Fruit fly (Drosophila melanogaster) whole organism, embryonic: ENCODE data around the gene CG12998.

Source experiments
- Abd-B ChIP-seq: fragments of 200-800 bp; sonication (Bioruptor generic); optimal IDR thresholded peaks from 2 replicates; lab custom pipeline; 2018; ENCODE audit warnings: missing biosample characterization, mild to moderate bottlenecking, missing genetic modification characterization, moderate library complexity
- B-H1 ChIP-seq: fragments of 200-800 bp; sonication (Bioruptor generic); IDR thresholded peaks from 3 replicates; pipeline ENCODE4 v1.3.6; 2022; ENCODE audit warnings: missing biosample characterization, missing genetic modification characterization
- CG10979 ChIP-seq: fragments of 200-800 bp; sonication (Bioruptor generic); optimal IDR thresholded peaks from 2 replicates; lab custom pipeline; 2018; ENCODE audit warnings: missing biosample characterization, mild to moderate bottlenecking, missing genetic modification characterization, moderate library complexity
- CG12299 ChIP-seq: fragments of 200-800 bp; sonication (Bioruptor generic); optimal IDR thresholded peaks from 2 replicates; lab custom pipeline; 2018; ENCODE audit warnings: missing biosample characterization, mild to moderate bottlenecking, missing genetic modification characterization
- CG1233 ChIP-seq: fragments of 200-800 bp; sonication (Bioruptor generic); optimal IDR thresholded peaks from 4 replicates; lab custom pipeline; 2018; ENCODE audit warnings: missing biosample characterization, mild to moderate bottlenecking, missing genetic modification characterization
- CG12942 ChIP-seq: fragments of 200-800 bp; sonication (Bioruptor generic); optimal IDR thresholded peaks from 3 replicates; lab custom pipeline; 2016; ENCODE audit warnings: missing biosample characterization, missing genetic modification characterization
- CG14667 ChIP-seq: fragments of 200-800 bp; sonication (Bioruptor generic); IDR thresholded peaks from 2 replicates; pipeline ENCODE4 v1.3.6; 2022; ENCODE audit warnings: missing biosample characterization, missing genetic modification characterization
- CG17328 ChIP-seq: fragments of 200-800 bp; sonication (Bioruptor generic); IDR thresholded peaks from 2 replicates; pipeline ENCODE4 v1.3.6; 2022; ENCODE audit warnings: missing biosample characterization, missing genetic modification characterization
- CG17612 ChIP-seq: fragments of 200-800 bp; sonication (Bioruptor generic); IDR thresholded peaks from 2 replicates; pipeline ENCODE4 v1.3.6; 2022; ENCODE audit warnings: missing biosample characterization, missing genetic modification characterization
- CG17829 ChIP-seq: fragments of 200-800 bp; optimal IDR thresholded peaks from 2 replicates; lab custom pipeline; 2019; ENCODE audit warnings: missing biosample characterization, mild to moderate bottlenecking, missing genetic modification characterization, moderate library complexity
- CG17912 ChIP-seq: fragments of 200-800 bp; sonication (Bioruptor generic); optimal IDR thresholded peaks from 2 replicates; lab custom pipeline; 2018; ENCODE audit warnings: missing biosample characterization, mild to moderate bottlenecking, missing genetic modification characterization
- CG18619 ChIP-seq: fragments of 200-800 bp; sonication (Bioruptor generic); optimal IDR thresholded peaks from 3 replicates; lab custom pipeline; 2017; ENCODE audit warnings: missing biosample characterization, mild to moderate bottlenecking, missing genetic modification characterization
- CG3163 ChIP-seq: fragments of 200-800 bp; sonication (Bioruptor generic); optimal IDR thresholded peaks from 3 replicates; lab custom pipeline; 2016; ENCODE audit warnings: missing biosample characterization, missing genetic modification characterization
- CG4820 ChIP-seq: fragments of 200-800 bp; sonication (Bioruptor generic); optimal IDR thresholded peaks from 3 replicates; lab custom pipeline; 2016; ENCODE audit warnings: missing biosample characterization, missing genetic modification characterization
- CG4854 ChIP-seq: fragments of 200-800 bp; sonication (Bioruptor generic); optimal IDR thresholded peaks from 2 replicates; lab custom pipeline; 2016; ENCODE audit warnings: missing biosample characterization, missing genetic modification characterization, inconsistent platforms
- CG5245 ChIP-seq: fragments of 200-800 bp; sonication (Bioruptor generic); optimal IDR thresholded peaks from 3 replicates; lab custom pipeline; 2016; ENCODE audit warnings: missing biosample characterization, missing genetic modification characterization
- CG8924 ChIP-seq: fragments of 200-800 bp; optimal IDR thresholded peaks from 3 replicates; lab custom pipeline; 2019; ENCODE audit warnings: missing biosample characterization, mild to moderate bottlenecking, missing genetic modification characterization, moderate library complexity
- Dip2 ChIP-seq: fragments of 200-800 bp; sonication (Bioruptor generic); IDR thresholded peaks from 2 replicates; pipeline ENCODE4 v1.3.6; 2022; ENCODE audit warnings: missing biosample characterization, missing genetic modification characterization
- Doc2 ChIP-seq: fragments of 200-800 bp; sonication (Bioruptor generic); IDR thresholded peaks from 2 replicates; pipeline ENCODE4 v1.3.6; 2022; ENCODE audit warnings: missing biosample characterization, missing genetic modification characterization
- H2.0 ChIP-seq: fragments of 200-800 bp; sonication (Bioruptor generic); IDR thresholded peaks from 2 replicates; pipeline ENCODE4 v1.3.6; 2022; ENCODE audit warnings: missing biosample characterization, missing genetic modification characterization
- HHEX ChIP-seq: fragments of 200-800 bp; sonication (Bioruptor generic); optimal IDR thresholded peaks from 3 replicates; lab custom pipeline; 2017; ENCODE audit warnings: missing biosample characterization, mild to moderate bottlenecking, missing genetic modification characterization, missing genetic modification reagents
- NC2β ChIP-seq: fragments of 200-800 bp; sonication (Bioruptor generic); optimal IDR thresholded peaks from 2 replicates; lab custom pipeline; 2016; ENCODE audit warnings: missing biosample characterization, missing genetic modification characterization
- Rfx ChIP-seq: fragments of 200-800 bp; sonication (Bioruptor generic); IDR thresholded peaks from 2 replicates; pipeline ENCODE4 v1.3.6; 2022; ENCODE audit warnings: missing biosample characterization, missing genetic modification characterization
- Side ChIP-seq: fragments of 200-800 bp; sonication (Bioruptor generic); optimal IDR thresholded peaks from 2 replicates; lab custom pipeline; 2016; ENCODE audit warnings: missing biosample characterization, missing genetic modification characterization
- Xbp1 ChIP-seq: fragments of 200-800 bp; sonication (Bioruptor generic); optimal IDR thresholded peaks from 3 replicates; lab custom pipeline; 2016; ENCODE audit warnings: missing biosample characterization, mild to moderate bottlenecking, missing genetic modification characterization
- btn ChIP-seq: fragments of 200-800 bp; sonication (Bioruptor generic); optimal IDR thresholded peaks from 2 replicates; lab custom pipeline; 2016; ENCODE audit warnings: missing biosample characterization, missing genetic modification characterization
- eyg ChIP-seq: fragments of 200-800 bp; sonication (Bioruptor generic); optimal IDR thresholded peaks from 3 replicates; lab custom pipeline; 2016; ENCODE audit warnings: missing biosample characterization, missing genetic modification characterization
- gce ChIP-seq: fragments of 200-800 bp; sonication (Bioruptor generic); IDR thresholded peaks from 3 replicates; pipeline ENCODE4 v1.3.6; 2022; ENCODE audit warnings: missing biosample characterization, missing genetic modification characterization
- gsb ChIP-seq: fragments of 200-800 bp; sonication (Bioruptor generic); IDR thresholded peaks from 2 replicates; pipeline ENCODE4 v1.3.6; 2022; ENCODE audit warnings: missing biosample characterization, missing genetic modification characterization
- gt ChIP-seq: fragments of 200-800 bp; sonication (Bioruptor generic); IDR thresholded peaks from 2 replicates; pipeline ENCODE4 v1.3.6; 2022; ENCODE audit warnings: missing biosample characterization, missing genetic modification characterization
- lov ChIP-seq, 2 experiments: fragments of 200-800 bp in 1 of 2; fragments of >200 bp in 1 of 2; sonication (Bioruptor generic) in 1 of 2; IDR thresholded peaks in 1 of 2; optimal IDR thresholded peaks in 1 of 2; 2 replicates in 1 of 2; 3 replicates in 1 of 2; pipeline versions ENCODE4 v1.3.6 to Lab custom; 2017 to 2022; ENCODE audit warnings: missing biosample characterization in 1 of 2, missing genetic modification characterization in 1 of 2
- mld ChIP-seq: fragments of 200-800 bp; sonication (Bioruptor generic); IDR thresholded peaks from 3 replicates; pipeline ENCODE4 v1.3.6; 2022; ENCODE audit warnings: missing biosample characterization, missing genetic modification characterization; ENCODE audit not compliant: partially characterized antibody
- nau ChIP-seq: fragments of 200-800 bp; sonication (Bioruptor generic); optimal IDR thresholded peaks from 3 replicates; lab custom pipeline; 2017; ENCODE audit warnings: missing biosample characterization, mild to moderate bottlenecking, missing genetic modification characterization, missing genetic modification reagents
- nerfin-1 ChIP-seq: fragments of 200-800 bp; sonication (Bioruptor generic); optimal IDR thresholded peaks from 3 replicates; lab custom pipeline; 2019; ENCODE audit warnings: missing biosample characterization, mild to moderate bottlenecking, missing genetic modification characterization, moderate library complexity
- oc ChIP-seq: fragments of 200-800 bp; sonication (Bioruptor generic); optimal IDR thresholded peaks from 2 replicates; lab custom pipeline; 2018; ENCODE audit warnings: missing biosample characterization, mild to moderate bottlenecking, missing genetic modification characterization, moderate library complexity
- org-1 ChIP-seq: fragments of 200-800 bp; sonication (Bioruptor generic); optimal IDR thresholded peaks from 2 replicates; lab custom pipeline; 2017; ENCODE audit warnings: missing biosample characterization, missing genetic modification characterization
- pzg ChIP-seq: fragments of 200-800 bp; sonication (Bioruptor generic); optimal IDR thresholded peaks from 3 replicates; lab custom pipeline; 2018; ENCODE audit warnings: missing biosample characterization, mild to moderate bottlenecking, missing genetic modification characterization, moderate library complexity
- schlank ChIP-seq: fragments of 200-800 bp; sonication (Bioruptor generic); optimal IDR thresholded peaks from 2 replicates; lab custom pipeline; 2018; ENCODE audit warnings: missing biosample characterization, mild to moderate bottlenecking, missing genetic modification characterization
- sd ChIP-seq: fragments of 200-800 bp; sonication (Bioruptor generic); optimal IDR thresholded peaks from 3 replicates; lab custom pipeline; 2018; ENCODE audit warnings: missing biosample characterization, mild to moderate bottlenecking, missing genetic modification characterization, moderate library complexity
- shn ChIP-seq: fragments of 200-800 bp; sonication (Bioruptor generic); optimal IDR thresholded peaks from 3 replicates; lab custom pipeline; 2016; ENCODE audit warnings: missing biosample characterization, missing genetic modification characterization
- sna ChIP-seq: fragments of 200-800 bp; sonication (Bioruptor generic); IDR thresholded peaks from 2 replicates; pipeline ENCODE4 v1.3.6; 2022; ENCODE audit warnings: missing biosample characterization, missing genetic modification characterization; ENCODE audit not compliant: partially characterized antibody
- tin ChIP-seq: fragments of 200-800 bp; sonication (Bioruptor generic); optimal IDR thresholded peaks from 3 replicates; lab custom pipeline; 2016; ENCODE audit warnings: missing biosample characterization, missing genetic modification characterization
- tna ChIP-seq: fragments of 200-800 bp; sonication (Bioruptor generic); IDR thresholded peaks from 2 replicates; pipeline ENCODE4 v1.3.6; 2022; ENCODE audit warnings: missing biosample characterization, missing genetic modification characterization; ENCODE audit not compliant: partially characterized antibody
- trh ChIP-seq: fragments of 200-800 bp; sonication (Bioruptor generic); optimal IDR thresholded peaks from 2 replicates; lab custom pipeline; 2016; ENCODE audit warnings: missing biosample characterization, missing genetic modification characterization
- twi ChIP-seq: fragments of 200-800 bp; optimal IDR thresholded peaks from 2 replicates; lab custom pipeline; 2019; ENCODE audit warnings: missing biosample characterization, mild to moderate bottlenecking, missing genetic modification characterization, moderate library complexity
- unc-4 ChIP-seq: fragments of 200-800 bp; sonication (Bioruptor generic); IDR thresholded peaks from 2 replicates; pipeline ENCODE4 v1.3.6; 2022; ENCODE audit warnings: missing biosample characterization, missing genetic modification characterization; ENCODE audit not compliant: partially characterized antibody
- usp ChIP-seq: fragments of >200 bp; optimal IDR thresholded peaks from 2 replicates; lab custom pipeline; 2017; ENCODE audit warnings: missing biosample characterization, missing genetic modification characterization
- vfl ChIP-seq: fragments of 200-800 bp; sonication (Bioruptor generic); optimal IDR thresholded peaks from 2 replicates; lab custom pipeline; 2016; ENCODE audit warnings: missing biosample characterization, missing genetic modification characterization
- vnd ChIP-seq: fragments of 200-800 bp; sonication (Bioruptor generic); IDR thresholded peaks from 3 replicates; pipeline ENCODE4 v1.3.6; 2022; ENCODE audit warnings: missing biosample characterization, missing genetic modification characterization; ENCODE audit not compliant: partially characterized antibody

CG12998 gene

dm6 chrX:17177606-17178005, 40.9 kb upstream of the CG12998 start (continued):
- TF ChIP-seq schlank: no peak
- TF ChIP-seq CG17328 (GFP tag; lab: Robert Waterston, UW): no peak

- TF ChIP-seq nau (GFP tag; lab: Kevin White, UChicago): peak; percentile 95
- TF ChIP-seq CG12942 (GFP tag; lab: Kevin White, UChicago): no peak
- TF ChIP-seq lov (optimal IDR thresholded peaks at IDR 0.05; lab: Kevin White, UChicago): no peak
- peak; percentile 98 for TF ChIP-seq lov (GFP tag; IDR thresholded peaks at IDR 0.05; lab: Robert Waterston, UW)
- TF ChIP-seq nerfin-1 (tag; lab: Kevin White, UChicago): peak; percentile 97
- no peak for TF ChIP-seq Xbp1
- peak; percentile 79 for TF ChIP-seq org-1 (GFP tag; lab: Kevin White, UChicago)
- no peak for TF ChIP-seq vfl (GFP tag; lab: Kevin White, UChicago)
- peak; percentile 96 for TF ChIP-seq CG1233 (GFP tag; lab: Kevin White, UChicago)
- TF ChIP-seq Dip2 (GFP tag; lab: Robert Waterston, UW): peak; percentile 78
- TF ChIP-seq oc (tag; lab: Kevin White, UChicago): no peak
- no peak for TF ChIP-seq vnd (GFP tag; lab: Robert Waterston, UW)
- TF ChIP-seq twi: peak; percentile 22
- TF ChIP-seq Side (GFP tag; lab: Kevin White, UChicago): peak; percentile 91
- TF ChIP-seq Doc2: peak; percentile 92
- no peak for TF ChIP-seq shn (GFP tag; lab: Kevin White, UChicago)
- TF ChIP-seq gce (GFP tag; lab: Robert Waterston, UW): peak; percentile 99
- peak; percentile 98 for TF ChIP-seq CG14667 (GFP tag; lab: Robert Waterston, UW)
- no peak for TF ChIP-seq CG18619
- TF ChIP-seq CG3163 (GFP tag; lab: Kevin White, UChicago): peak; percentile 18
- TF ChIP-seq tna (GFP tag; lab: Robert Waterston, UW): no peak
- no peak for TF ChIP-seq unc-4
- TF ChIP-seq NC2β: no peak
- TF ChIP-seq gsb (GFP tag; lab: Robert Waterston, UW): peak; percentile 97
- peak; percentile 98 for TF ChIP-seq gt
- no peak for TF ChIP-seq sna (GFP tag; lab: Robert Waterston, UW)
- TF ChIP-seq usp (GFP tag; lab: Kevin White, UChicago): no peak
- peak; percentile 96 for TF ChIP-seq trh (GFP tag; lab: Kevin White, UChicago)
- TF ChIP-seq btn: peak; percentile 80
- peak; percentile 97 for TF ChIP-seq CG17612
- peak; percentile 98 for TF ChIP-seq B-H1 (GFP tag; lab: Robert Waterston, UW)
- TF ChIP-seq sd (tag; lab: Kevin White, UChicago): no peak
- no peak for TF ChIP-seq Abd-B (GFP tag; lab: Kevin White, UChicago)
- TF ChIP-seq CG4854 (GFP tag; lab: Kevin White, UChicago): peak; percentile 91
- peak; percentile 99 for TF ChIP-seq CG17829 (tag; lab: Kevin White, UChicago)
- peak; percentile 98 for TF ChIP-seq Rfx (GFP tag; lab: Robert Waterston, UW)
- peak; percentile 96 for TF ChIP-seq HHEX (GFP tag; lab: Kevin White, UChicago)
- TF ChIP-seq CG10979 (tag; lab: Kevin White, UChicago): peak; percentile 99
- TF ChIP-seq tin (GFP tag; lab: Kevin White, UChicago): peak; percentile 98
- no peak for TF ChIP-seq CG12299 (tag; lab: Kevin White, UChicago)
- TF ChIP-seq CG8924 (tag; lab: Kevin White, UChicago): peak; percentile 96
- no peak for TF ChIP-seq H2.0
- TF ChIP-seq pzg: peak; percentile 7
- TF ChIP-seq mld (GFP tag; lab: Robert Waterston, UW): no peak
- TF ChIP-seq CG5245 (GFP tag; lab: Kevin White, UChicago): peak; percentile 96
- TF ChIP-seq CG4820 (GFP tag; lab: Kevin White, UChicago): peak; percentile 97
- peak; percentile 95 for TF ChIP-seq eyg (GFP tag; lab: Kevin White, UChicago)
- peak; percentile 67 for TF ChIP-seq CG17912 (GFP tag; lab: Kevin White, UChicago)
Measured at dm6 chrX:17178484-17178921, 40.0 kb upstream of the CG12998 start.
